Fruit fly (Drosophila melanogaster) whole organism, prepupa: Measurements from ENCODE around the gene mtTFB2.

Experiments used
- Blimp-1 ChIP-seq: fragments of 200-800 bp; sonication (Bioruptor generic); optimal IDR thresholded peaks from 3 replicates; lab custom pipeline; 2017; ENCODE audit warnings: missing biosample characterization, missing genetic modification characterization, mild to moderate bottlenecking, moderate library complexity, missing genetic modification reagents
- CG10631 ChIP-seq: fragments of 200-800 bp; sonication (Bioruptor generic); optimal IDR thresholded peaks from 2 replicates; lab custom pipeline; 2016; ENCODE audit warnings: missing biosample characterization, missing genetic modification characterization
- CG11294 ChIP-seq: fragments of 200-800 bp; sonication (Bioruptor generic); IDR thresholded peaks from 2 replicates; pipeline ENCODE4 v1.3.6; 2022; ENCODE audit warnings: missing biosample characterization, missing genetic modification characterization
- CG11762 ChIP-seq: fragments of 200-800 bp; sonication (Bioruptor generic); optimal IDR thresholded peaks from 3 replicates; lab custom pipeline; 2016; ENCODE audit warnings: missing biosample characterization, missing genetic modification characterization; ENCODE audit not compliant: insufficient read depth
- CG11902 ChIP-seq: fragments of 200-800 bp; sonication (Bioruptor generic); optimal IDR thresholded peaks from 3 replicates; lab custom pipeline; 2016; ENCODE audit warnings: missing biosample characterization, missing genetic modification characterization
- CG15336 ChIP-seq: fragments of 200-800 bp; sonication (Bioruptor generic); IDR thresholded peaks from 2 replicates; pipeline ENCODE4 v1.3.6; 2022; ENCODE audit warnings: missing biosample characterization, missing genetic modification characterization
- CG1621 ChIP-seq: fragments of 200-800 bp; sonication (Bioruptor generic); optimal IDR thresholded peaks from 3 replicates; lab custom pipeline; 2018; ENCODE audit warnings: missing biosample characterization, mild to moderate bottlenecking, missing genetic modification characterization
- CG16779 ChIP-seq: fragments of 200-800 bp; sonication (Bioruptor generic); optimal IDR thresholded peaks from 3 replicates; lab custom pipeline; 2017; ENCODE audit warnings: missing biosample characterization, mild to moderate bottlenecking, missing genetic modification characterization
- CG3032 ChIP-seq: fragments of 200-800 bp; optimal IDR thresholded peaks from 2 replicates; lab custom pipeline; 2019; ENCODE audit warnings: missing biosample characterization, mild to moderate bottlenecking, missing genetic modification characterization, moderate library complexity
- CG31627 ChIP-seq: fragments of 200-800 bp; sonication (Bioruptor generic); optimal IDR thresholded peaks from 3 replicates; lab custom pipeline; 2016; ENCODE audit warnings: missing biosample characterization, missing genetic modification characterization
- CG34406 ChIP-seq: fragments of 200-800 bp; sonication (Bioruptor generic); optimal IDR thresholded peaks from 3 replicates; lab custom pipeline; 2016; ENCODE audit warnings: missing biosample characterization, missing genetic modification characterization
- CG3919 ChIP-seq: fragments of 200-800 bp; sonication (Bioruptor generic); optimal IDR thresholded peaks from 3 replicates; lab custom pipeline; 2016; ENCODE audit warnings: missing biosample characterization, missing genetic modification characterization
- CG4318 ChIP-seq: fragments of 200-800 bp; sonication (Bioruptor generic); optimal IDR thresholded peaks from 3 replicates; lab custom pipeline; 2017; ENCODE audit warnings: missing biosample characterization, mild to moderate bottlenecking, missing genetic modification characterization
- CG6163 ChIP-seq: fragments of 200-800 bp; sonication (Bioruptor generic); IDR thresholded peaks from 3 replicates; pipeline ENCODE4 v1.3.6; 2022; ENCODE audit warnings: missing biosample characterization, missing genetic modification characterization
- CG6792 ChIP-seq: fragments of 200-800 bp; sonication (Bioruptor generic); optimal IDR thresholded peaks from 3 replicates; lab custom pipeline; 2016; ENCODE audit warnings: missing biosample characterization, missing genetic modification characterization
- CG6808 ChIP-seq: fragments of 200-800 bp; sonication (Bioruptor generic); optimal IDR thresholded peaks from 3 replicates; lab custom pipeline; 2017; ENCODE audit warnings: missing biosample characterization, missing genetic modification characterization, mild to moderate bottlenecking, moderate library complexity, missing genetic modification reagents
- CG6854 ChIP-seq: fragments of 200-800 bp; sonication (Bioruptor generic); optimal IDR thresholded peaks from 2 replicates; lab custom pipeline; 2017; ENCODE audit warnings: missing biosample characterization, mild to moderate bottlenecking, missing genetic modification characterization
- CG7368 ChIP-seq: fragments of 200-800 bp; sonication (Bioruptor generic); optimal IDR thresholded peaks from 3 replicates; lab custom pipeline; 2016; ENCODE audit warnings: missing biosample characterization, missing genetic modification characterization
- CG8119 ChIP-seq: fragments of 200-800 bp; sonication (Bioruptor generic); IDR thresholded peaks from 3 replicates; pipeline ENCODE4 v1.3.6; 2022; ENCODE audit warnings: missing biosample characterization, missing genetic modification characterization
- CG8319 ChIP-seq: fragments of 200-800 bp; sonication (Bioruptor generic); optimal IDR thresholded peaks from 3 replicates; lab custom pipeline; 2016; ENCODE audit warnings: missing biosample characterization, missing genetic modification characterization
- CG8632 ChIP-seq: fragments of 200-800 bp; sonication (Bioruptor generic); optimal IDR thresholded peaks from 3 replicates; lab custom pipeline; 2016; ENCODE audit warnings: missing biosample characterization, missing genetic modification characterization
- CG9139 ChIP-seq: fragments of 200-800 bp; sonication (Bioruptor generic); optimal IDR thresholded peaks from 3 replicates; lab custom pipeline; 2017; ENCODE audit warnings: missing biosample characterization, mild to moderate bottlenecking, missing genetic modification characterization
- Eip75B ChIP-seq: fragments of 200-800 bp; sonication (Bioruptor generic); optimal IDR thresholded peaks from 3 replicates; lab custom pipeline; 2016; ENCODE audit warnings: missing biosample characterization, missing genetic modification characterization
- Eip78C ChIP-seq: fragments of 200-800 bp; sonication (Bioruptor generic); peaks from one replicate; lab custom pipeline; 2016; ENCODE audit warnings: missing biosample characterization, missing genetic modification characterization
- Eip93F ChIP-seq: fragments of 200-800 bp; sonication (Bioruptor generic); optimal IDR thresholded peaks from 2 replicates; lab custom pipeline; 2016; ENCODE audit warnings: missing biosample characterization, mild to moderate bottlenecking, missing genetic modification characterization
- Gug ChIP-seq: fragments of 200-800 bp; sonication (Bioruptor generic); IDR thresholded peaks from 2 replicates; pipeline ENCODE4 v1.3.6; 2022; ENCODE audit warnings: missing biosample characterization, missing genetic modification characterization
- Hr39 ChIP-seq: fragments of 200-800 bp; sonication (Bioruptor generic); optimal IDR thresholded peaks from 2 replicates; lab custom pipeline; 2016; ENCODE audit warnings: missing biosample characterization, missing genetic modification characterization
- Hr4 ChIP-seq: fragments of 200-800 bp; sonication (Bioruptor generic); optimal IDR thresholded peaks from 3 replicates; lab custom pipeline; 2016; ENCODE audit warnings: missing biosample characterization, missing genetic modification characterization
- Met ChIP-seq: fragments of 200-800 bp; sonication (Bioruptor generic); optimal IDR thresholded peaks from 3 replicates; lab custom pipeline; 2016; ENCODE audit warnings: missing biosample characterization, missing genetic modification characterization
- OdsH ChIP-seq: fragments of 200-800 bp; sonication (Bioruptor generic); optimal IDR thresholded peaks from 3 replicates; lab custom pipeline; 2016; ENCODE audit warnings: missing biosample characterization, missing genetic modification characterization
- Smox ChIP-seq: fragments of 200-800 bp; sonication (Bioruptor generic); optimal IDR thresholded peaks from 3 replicates; lab custom pipeline; 2016; ENCODE audit warnings: missing biosample characterization, missing genetic modification characterization
- Sox102F ChIP-seq: fragments of 200-800 bp; sonication (Bioruptor generic); optimal IDR thresholded peaks from 2 replicates; lab custom pipeline; 2016; ENCODE audit warnings: missing biosample characterization, mild to moderate bottlenecking, missing genetic modification characterization
- Sox14 ChIP-seq: fragments of 200-800 bp; sonication (Bioruptor generic); optimal IDR thresholded peaks from 3 replicates; lab custom pipeline; 2016; ENCODE audit warnings: missing biosample characterization, missing genetic modification characterization
- Sox15 ChIP-seq: fragments of 200-800 bp; sonication (Bioruptor generic); optimal IDR thresholded peaks from 3 replicates; lab custom pipeline; 2016; ENCODE audit warnings: missing biosample characterization, missing genetic modification characterization
- achi ChIP-seq: fragments of 200-800 bp; sonication (Bioruptor generic); optimal IDR thresholded peaks from 3 replicates; lab custom pipeline; 2016; ENCODE audit warnings: missing biosample characterization, missing genetic modification characterization
- acj6 ChIP-seq: fragments of 200-800 bp; sonication (Bioruptor generic); optimal IDR thresholded peaks from 3 replicates; lab custom pipeline; 2016; ENCODE audit warnings: missing biosample characterization, missing genetic modification characterization
- dac ChIP-seq: fragments of 200-800 bp; sonication (Bioruptor generic); optimal IDR thresholded peaks from 2 replicates; lab custom pipeline; 2017; ENCODE audit warnings: missing biosample characterization, mild to moderate bottlenecking, missing genetic modification characterization
- dsx ChIP-seq: fragments of 200-800 bp; optimal IDR thresholded peaks from 3 replicates; lab custom pipeline; 2019; ENCODE audit warnings: missing biosample characterization, mild to moderate bottlenecking, missing genetic modification characterization, moderate library complexity; ENCODE audit not compliant: poor library complexity, severe bottlenecking
- eg ChIP-seq: fragments of 200-800 bp; sonication (Bioruptor generic); IDR thresholded peaks from 3 replicates; pipeline ENCODE4 v1.3.6; 2022; ENCODE audit warnings: missing biosample characterization, missing genetic modification characterization
- fd59A ChIP-seq: fragments of 200-800 bp; sonication (Bioruptor generic); optimal IDR thresholded peaks from 2 replicates; lab custom pipeline; 2017; ENCODE audit warnings: missing biosample characterization, mild to moderate bottlenecking, missing genetic modification characterization, missing genetic modification reagents
- fd85E ChIP-seq: fragments of 200-800 bp; sonication (Bioruptor generic); optimal IDR thresholded peaks from 3 replicates; lab custom pipeline; 2016; ENCODE audit warnings: missing biosample characterization, missing genetic modification characterization
- fkh ChIP-seq: fragments of 200-800 bp; sonication (Bioruptor generic); optimal IDR thresholded peaks from 3 replicates; lab custom pipeline; 2017; ENCODE audit warnings: missing biosample characterization, mild to moderate bottlenecking, missing genetic modification characterization, moderate library complexity
- salr ChIP-seq, 2 experiments: fragments of 200-800 bp; sonication (Bioruptor generic); optimal IDR thresholded peaks; 3 replicates each; lab custom pipeline; 2016 to 2018; ENCODE audit warnings: missing biosample characterization in 2 of 2, missing genetic modification characterization in 2 of 2, mild to moderate bottlenecking in 1 of 2
- spab ChIP-seq: fragments of 200-800 bp; sonication (Bioruptor generic); optimal IDR thresholded peaks from 2 replicates; lab custom pipeline; 2017; ENCODE audit warnings: missing biosample characterization, mild to moderate bottlenecking, missing genetic modification characterization, missing genetic modification reagents
- ss ChIP-seq, 2 experiments: fragments of 200-800 bp; sonication (Bioruptor generic); optimal IDR thresholded peaks; 2 replicates in 1 of 2; 3 replicates in 1 of 2; lab custom pipeline; 2017 to 2018; ENCODE audit warnings: mild to moderate bottlenecking in 2 of 2, missing biosample characterization in 2 of 2, missing genetic modification characterization in 2 of 2, moderate library complexity in 1 of 2
- svp ChIP-seq: fragments of 200-800 bp; sonication (Bioruptor generic); peaks from one replicate; lab custom pipeline; 2016; ENCODE audit warnings: missing biosample characterization, missing genetic modification characterization
- topi ChIP-seq: fragments of 200-800 bp; sonication (Bioruptor generic); optimal IDR thresholded peaks from 3 replicates; lab custom pipeline; 2016; ENCODE audit warnings: missing biosample characterization, missing genetic modification characterization
- vri ChIP-seq: fragments of 200-800 bp; sonication (Bioruptor generic); optimal IDR thresholded peaks from 3 replicates; lab custom pipeline; 2016; ENCODE audit warnings: missing biosample characterization, mild to moderate bottlenecking, missing genetic modification characterization

mtTFB2 gene

dm6 chr3R:10081469-10082111, 36.2 kb downstream of the mtTFB2 start (continued):
- TF ChIP-seq Sox102F: no peak
- TF ChIP-seq, all 60 proteins: peak for 20

dm6 chr3R:10082549-10083075, 37.2 kb downstream of the mtTFB2 start:
- TF ChIP-seq fd85E (GFP tag; lab: Kevin White, UChicago) (peak; percentile 39), CG6163 (GFP tag; lab: Robert Waterston, UW) (peak; percentile 84), dsx (GFP tag; lab: Kevin White, UChicago) (peak; percentile 90), Hr39 (GFP tag; lab: Kevin White, UChicago) (peak; percentile 81), CG16779 (tag; lab: Kevin White, UChicago) (peak; percentile 65), eg (GFP tag; lab: Robert Waterston, UW) (peak; percentile 67; the same call in 2 of the 3 replicates), fkh (no peak), CG6854 (GFP tag; lab: Kevin White, UChicago) (no peak), CG31627 (peak; percentile 84), Hr4 (GFP tag; lab: Kevin White, UChicago) (peak; percentile 73), CG34406 (peak; percentile 77), CG9139 (GFP tag; lab: Kevin White, UChicago) (peak; percentile 72), achi (GFP tag; lab: Kevin White, UChicago) (peak; percentile 80), Sox14 (GFP tag; lab: Kevin White, UChicago) (peak; percentile 89), CG11902 (GFP tag; lab: Kevin White, UChicago) (peak; percentile 73), Gug (peak; percentile 65), fd59A (GFP tag; lab: Kevin White, UChicago) (peak; percentile 93), Eip75B (peak; percentile 86), CG8119 (peak; percentile 69), spab (GFP tag; lab: Kevin White, UChicago) (peak; percentile 92), CG8632 (GFP tag; lab: Kevin White, UChicago) (peak; percentile 83), salr (GFP tag; optimal IDR thresholded peaks at IDR 0.05; lab: Kevin White, UChicago) (peak; percentile 68 to 91), svp (GFP tag; lab: Kevin White, UChicago) (peak; percentile 89), CG11762 (GFP tag; lab: Kevin White, UChicago) (peak; percentile 67), CG3919 (GFP tag; lab: Kevin White, UChicago) (peak; percentile 82), Smox (GFP tag; lab: Kevin White, UChicago) (peak; percentile 71), Eip93F (no peak), Eip78C (GFP tag; lab: Kevin White, UChicago) (peak; percentile 96), CG4318 (GFP tag; lab: Kevin White, UChicago) (peak; percentile 37), acj6 (GFP tag; lab: Kevin White, UChicago) (peak; percentile 87), CG8319 (peak; percentile 80), topi (peak; percentile 80), CG1621 (tag; lab: Kevin White, UChicago) (peak; percentile 89), OdsH (peak; percentile 84), CG15336 (GFP tag; lab: Robert Waterston, UW) (peak; percentile 62), Met (GFP tag; lab: Kevin White, UChicago) (peak; percentile 75), Sox15 (GFP tag; lab: Kevin White, UChicago) (peak; percentile 81), CG10631 (GFP tag; lab: Kevin White, UChicago) (peak; percentile 90), CG6808 (GFP tag; lab: Kevin White, UChicago) (peak; percentile 91), CG7368 (peak; percentile 71), CG6792 (peak; percentile 83), Blimp-1 (peak; percentile 67), dac (GFP tag; lab: Kevin White, UChicago) (no peak), vri (GFP tag; lab: Kevin White, UChicago) (peak; percentile 93), ss (GFP tag; optimal IDR thresholded peaks at IDR 0.05; lab: Kevin White, UChicago) (peak; percentile 87 to 89), CG3032 (tag; lab: Kevin White, UChicago) (peak; percentile 94), CG11294 (GFP tag; lab: Robert Waterston, UW) (peak; percentile 65; the same call in 1 of the 2 replicates)
